Fruit fly (Drosophila melanogaster) whole organism, prepupa: ENCODE measurements around the gene CG17732.

ENCODE experiments used
- Eip75B ChIP-seq: fragments of 200-800 bp; sonication (Bioruptor generic); optimal IDR thresholded peaks from 3 replicates; lab custom pipeline; 2016; ENCODE audit warnings: missing biosample characterization, missing genetic modification characterization
- dac ChIP-seq: fragments of 200-800 bp; sonication (Bioruptor generic); optimal IDR thresholded peaks from 2 replicates; lab custom pipeline; 2017; ENCODE audit warnings: missing biosample characterization, mild to moderate bottlenecking, missing genetic modification characterization

- TF ChIP-seq dac (GFP tag; lab: Kevin White, UChicago) (no peak), Eip75B (no peak)
Observed at dm6 chr3L:19979592-19979991, 1.9 kb upstream of the CG17732 start, which contains the start of gene CG14182.
